Worm (Caenorhabditis elegans) whole organism, L4 larva: ENCODE data around the gene cdc-73.

Experiments
- D1046.2 ChIP-seq: fragments of 200-800 bp; sonication (Bioruptor generic); IDR thresholded peaks from 2 replicates; pipeline ENCODE4 v1.3.6; 2022; ENCODE audit warnings: missing genetic modification characterization, missing compliant biosample characterization
- F26F4.8 ChIP-seq: fragments of 200-800 bp; sonication (Bioruptor generic); conservative IDR thresholded peaks from 2 replicates; pipeline ENCODE4 v1.3.6; 2022; ENCODE audit warnings: missing genetic modification characterization, missing compliant biosample characterization
- ZK337.2 ChIP-seq: fragments of 200-800 bp; sonication (Bioruptor generic); IDR thresholded peaks from 2 replicates; pipeline ENCODE4 v1.3.6; 2022; ENCODE audit warnings: missing genetic modification reagents, missing genetic modification characterization, missing compliant biosample characterization
- aha-1 ChIP-seq: fragments of 150-350 bp; peaks from one replicate; lab custom pipeline; 2014; ENCODE audit warnings: missing biosample characterization, missing genetic modification characterization
- ceh-20 ChIP-seq: fragments of 200-800 bp; sonication (Bioruptor generic); IDR thresholded peaks from 2 replicates; pipeline ENCODE4 v1.3.6; 2022; ENCODE audit warnings: missing genetic modification reagents, missing genetic modification characterization, missing compliant biosample characterization
- ceh-62 ChIP-seq: sonication (generic microtip); optimal IDR thresholded peaks from 2 replicates; lab custom pipeline; 2017; ENCODE audit warnings: missing biosample characterization, missing genetic modification characterization
- ceh-82 ChIP-seq: sonication (generic microtip); optimal IDR thresholded peaks from 2 replicates; lab custom pipeline; 2017; ENCODE audit warnings: missing biosample characterization, missing genetic modification characterization
- ctbp-1 ChIP-seq: fragments of 200-800 bp; sonication (Bioruptor generic); IDR thresholded peaks from 2 replicates; pipeline ENCODE4 v1.3.6; 2022; ENCODE audit warnings: missing genetic modification reagents, missing genetic modification characterization, missing compliant biosample characterization
- daf-16 ChIP-seq, 3 experiments: sonication (generic microtip); optimal IDR thresholded peaks; 2 replicates each; lab custom pipeline; 2016 to 2017; ENCODE audit warnings: missing genetic modification characterization in 3 of 3, missing genetic modification reagents in 3 of 3, mild to moderate bottlenecking in 2 of 3, missing compliant biosample characterization in 2 of 3, missing biosample characterization in 1 of 3, moderate library complexity in 1 of 3
- dve-1 ChIP-seq: sonication (generic microtip); optimal IDR thresholded peaks from 2 replicates; lab custom pipeline; 2017; ENCODE audit warnings: antibody characterized with exemption, mild to moderate bottlenecking, missing genetic modification characterization, missing compliant biosample characterization; ENCODE audit not compliant: insufficient read depth
- hlh-11 ChIP-seq: fragments of 200-800 bp; sonication (Bioruptor generic); optimal IDR thresholded peaks from 2 replicates; lab custom pipeline; 2018; ENCODE audit warnings: mild to moderate bottlenecking, missing genetic modification characterization, missing compliant biosample characterization
- hmg-1.1 ChIP-seq: fragments of 200-800 bp; sonication (Bioruptor generic); IDR thresholded peaks from 2 replicates; pipeline ENCODE4 v1.3.6; 2022; ENCODE audit warnings: missing genetic modification reagents, missing genetic modification characterization, missing compliant biosample characterization
- lsy-2 ChIP-seq, 2 experiments: fragments of 150-350 bp in 1 of 2; sonication (generic microtip) in 1 of 2; optimal IDR thresholded peaks; 2 replicates each; lab custom pipeline; 2014 to 2017; ENCODE audit warnings: missing biosample characterization in 2 of 2, missing genetic modification characterization in 2 of 2
- madf-9 ChIP-seq: fragments of 200-800 bp; sonication (Bioruptor generic); conservative IDR thresholded peaks from 2 replicates; pipeline ENCODE4 v1.3.6; 2022; ENCODE audit warnings: missing genetic modification reagents, missing genetic modification characterization, missing compliant biosample characterization
- mep-1 ChIP-seq: fragments of 150-350 bp; sonication (generic microtip); optimal IDR thresholded peaks from 3 replicates; lab custom pipeline; 2014; ENCODE audit warnings: missing biosample characterization, missing genetic modification characterization
- mes-2 ChIP-seq: sonication (generic microtip); optimal IDR thresholded peaks from 2 replicates; lab custom pipeline; 2016; ENCODE audit warnings: missing genotype, mild to moderate bottlenecking, missing genetic modification characterization, missing compliant biosample characterization; ENCODE audit not compliant: poor library complexity, severe bottlenecking
- nhr-28 ChIP-seq: fragments of 150-350 bp; optimal IDR thresholded peaks from 2 replicates; lab custom pipeline; 2014; ENCODE audit warnings: missing biosample characterization, missing genetic modification characterization
- php-3 ChIP-seq: fragments of 200-800 bp; sonication (Bioruptor generic); IDR thresholded peaks from 2 replicates; pipeline ENCODE4 v1.3.6; 2022; ENCODE audit warnings: missing genetic modification reagents, missing genetic modification characterization, missing compliant biosample characterization
- tag-97 ChIP-seq: fragments of 200-800 bp; sonication (Bioruptor generic); IDR thresholded peaks from 2 replicates; pipeline ENCODE4 v1.3.6; 2022; ENCODE audit warnings: missing genetic modification characterization, missing compliant biosample characterization
- tra-1 ChIP-seq: fragments of 200-800 bp; sonication (Bioruptor generic); IDR thresholded peaks from 2 replicates; pipeline ENCODE4 v1.3.6; 2022; ENCODE audit warnings: missing genetic modification reagents, missing genetic modification characterization, missing compliant biosample characterization
- zip-2 ChIP-seq: fragments of 150-350 bp; optimal IDR thresholded peaks from 2 replicates; lab custom pipeline; 2014; ENCODE audit warnings: missing biosample characterization, missing genetic modification characterization

Gene cdc-73

ce11 chrIV:4093087-4093486 is 50.7 kb downstream of the cdc-73 start (continued):
- peak; percentile 75 for TF ChIP-seq mep-1 (tag; lab: Kevin White, UChicago)
- TF ChIP-seq nhr-28 (tag; lab: Kevin White, UChicago), result peak; percentile 56
- TF ChIP-seq ceh-82 (tag; lab: Kevin White, UChicago), result no peak
- no peak for TF ChIP-seq F26F4.8 (GFP tag; lab: Robert Waterston, UW)
- no peak for TF ChIP-seq D1046.2 (GFP tag; lab: Robert Waterston, UW)
- TF ChIP-seq hmg-1.1 (GFP tag; lab: Robert Waterston, UW), result peak; percentile 92
- TF ChIP-seq ceh-62 (tag; lab: Kevin White, UChicago), result no peak
- TF ChIP-seq zip-2 (tag; lab: Kevin White, UChicago), result no peak

- peak in 1 of 2 experiments; percentile 69 for TF ChIP-seq daf-16 (GFP tag; optimal IDR thresholded peaks at IDR 0.05; lab: Kevin White, UChicago)
- TF ChIP-seq daf-16 (tag; optimal IDR thresholded peaks at IDR 0.05; lab: Kevin White, UChicago), result no peak
- peak; percentile 16 for TF ChIP-seq hlh-11 (tag; lab: Kevin White, UChicago)
- peak; percentile 86 for TF ChIP-seq aha-1
- no peak for TF ChIP-seq dve-1 (tag; lab: Kevin White, UChicago)
- no peak for TF ChIP-seq ZK337.2
- TF ChIP-seq mes-2 (tag; lab: Kevin White, UChicago), result peak; percentile 1
- 0 out of 2 replicates have a peak, but pooled peaks have one; percentile 20 for TF ChIP-seq ceh-20
- TF ChIP-seq tag-97 (GFP tag; lab: Robert Waterston, UW), result no peak
- TF ChIP-seq php-3, result no peak
- TF ChIP-seq lsy-2 (tag; optimal IDR thresholded peaks at IDR 0.05; lab: Kevin White, UChicago), result peak in 1 of 2 experiments; percentile 12
- no peak for TF ChIP-seq ctbp-1
Measured at ce11 chrIV:4094364-4094763, 52.0 kb downstream of the cdc-73 start.

ce11 chrIV:4096940-4097339 is 54.6 kb downstream of the cdc-73 start:
- TF ChIP-seq tra-1 (GFP tag; lab: Robert Waterston, UW) (no peak), aha-1 (peak; percentile 61), madf-9 (peak; percentile 26; the same call in 1 of the 2 replicates)
